Worm (Caenorhabditis elegans): ENCODE results near the gene spp-12.

The spp-12 gene

ce11 chrV:13880163-13880562 lies 9.5 kb upstream of the spp-12 start:
- TF ChIP-seq ctbp-1 (GFP tag; IDR thresholded peaks at IDR 0.05) (no peak), ZK546.5 (tag; optimal IDR thresholded peaks at IDR 0.05) (no peak), dve-1 (tag; optimal IDR thresholded peaks at IDR 0.05; ENCODE audit: insufficient read depth) (peak; percentile 1), unc-130 (GFP tag; optimal IDR thresholded peaks at IDR 0.05) (no peak), nhr-237 (tag; optimal IDR thresholded peaks at IDR 0.05) (no peak), hlh-30 (tag; optimal IDR thresholded peaks at IDR 0.05; ENCODE audit: insufficient read depth) (peak; percentile 30), nhr-77 (tag; optimal IDR thresholded peaks at IDR 0.05) (no peak), lin-1 (GFP tag; IDR thresholded peaks at IDR 0.05) (no peak), nhr-28 (tag; optimal IDR thresholded peaks at IDR 0.05) (peak; percentile 2), nhr-6 (tag; optimal IDR thresholded peaks at IDR 0.05) (peak; percentile 20), ceh-20 (GFP tag; IDR thresholded peaks at IDR 0.05) (no peak), hif-1 (tag; optimal IDR thresholded peaks at IDR 0.05) (no peak), aly-2 (tag; optimal IDR thresholded peaks at IDR 0.05) (no peak), dpl-1 (GFP tag; optimal IDR thresholded peaks at IDR 0.05) (peak; percentile 19), cey-2 (tag; optimal IDR thresholded peaks at IDR 0.05; ENCODE audit: borderline replicate concordance, insufficient read depth) (no peak), ama-1 (optimal IDR thresholded peaks at IDR 0.05) (no peak), daf-16 (GFP tag; optimal IDR thresholded peaks at IDR 0.05) (no peak), daf-16 (tag; optimal IDR thresholded peaks at IDR 0.05) (peak; percentile 22), nhr-25 (tag; optimal IDR thresholded peaks at IDR 0.05; ENCODE audit: borderline replicate concordance, insufficient read depth) (no peak), vab-7 (GFP tag; IDR thresholded peaks at IDR 0.05) (no peak), mdl-1 (tag; optimal IDR thresholded peaks at IDR 0.05) (no peak)

- TF ChIP-seq ZK337.2 (GFP tag; IDR thresholded peaks at IDR 0.05) = no peak
- TF ChIP-seq dve-1 (tag; optimal IDR thresholded peaks at IDR 0.05; ENCODE audit: insufficient read depth) = no peak
- TF ChIP-seq lir-3 (tag; optimal IDR thresholded peaks at IDR 0.05) = no peak
- no peak for TF ChIP-seq saeg-2 (GFP tag; IDR thresholded peaks at IDR 0.05)
- no peak for TF ChIP-seq zip-2 (tag; optimal IDR thresholded peaks at IDR 0.05)
- no peak for TF ChIP-seq egl-27 (tag; optimal IDR thresholded peaks at IDR 0.05)
- no peak for TF ChIP-seq unc-39 (tag; optimal IDR thresholded peaks at IDR 0.05)
- no peak for TF ChIP-seq D1046.2 (GFP tag; IDR thresholded peaks at IDR 0.05)
Observed at ce11 chrV:13880607-13881006, 9.0 kb upstream of the spp-12 start, which contains the start of gene T22G5.3. T22G5.3 (plus strand) TSS chrV:13880907.

ce11 chrV:13887358-13887757 lies 2.3 kb upstream of the spp-12 start, which contains the start of gene srsx-19:
srsx-19 (plus strand) TSS chrV:13887658.
- peak; percentile 16 for TF ChIP-seq aha-1 (tag)
- no peak for TF ChIP-seq nhr-111 (GFP tag; optimal IDR thresholded peaks at IDR 0.05)

- TF ChIP-seq madf-9 (GFP tag; conservative IDR thresholded peaks at IDR 0.05) = no peak
- TF ChIP-seq ama-1 (optimal IDR thresholded peaks at IDR 0.05) = no peak
- no peak for TF ChIP-seq cey-2 (tag; optimal IDR thresholded peaks at IDR 0.05; ENCODE audit: borderline replicate concordance, insufficient read depth)
- TF ChIP-seq madf-5 (GFP tag; IDR thresholded peaks at IDR 0.05) = no peak
- no peak for TF ChIP-seq lin-29 (GFP tag; IDR thresholded peaks at IDR 0.05)
- no peak for TF ChIP-seq ztf-11 (tag; optimal IDR thresholded peaks at IDR 0.05)
- no peak for TF ChIP-seq nhr-11 (tag; optimal IDR thresholded peaks at IDR 0.05)
- no peak for TF ChIP-seq tag-97 (GFP tag; IDR thresholded peaks at IDR 0.05)
- no peak for TF ChIP-seq ztf-7 (tag; optimal IDR thresholded peaks at IDR 0.05)
- no peak for TF ChIP-seq ceh-32 (tag; optimal IDR thresholded peaks at IDR 0.05; ENCODE audit: poor library complexity)
- no peak for TF ChIP-seq pha-4 (GFP tag; IDR thresholded peaks at IDR 0.05)
- TF ChIP-seq pha-4 (tag; optimal IDR thresholded peaks at IDR 0.05) = no peak
- no peak for TF ChIP-seq dmd-8 (GFP tag; IDR thresholded peaks at IDR 0.05)
- no peak for TF ChIP-seq saeg-2 (GFP tag; IDR thresholded peaks at IDR 0.05)
- TF ChIP-seq mes-2 (tag; optimal IDR thresholded peaks at IDR 0.05; ENCODE audit: poor library complexity, severe bottlenecking) = no peak
- TF ChIP-seq nhr-42 (GFP tag; IDR thresholded peaks at IDR 0.05) = no peak
- no peak for TF ChIP-seq hlh-30 (tag; optimal IDR thresholded peaks at IDR 0.05; ENCODE audit: insufficient read depth)
- no peak for TF ChIP-seq dmd-9 (GFP tag; IDR thresholded peaks at IDR 0.05)
Observed at ce11 chrV:13890473-13890872, 857 bp downstream of the spp-12 start, which contains the start of gene lbp-8. lbp-8 (plus strand) TSS chrV:13890773.
